Fruit fly (Drosophila melanogaster) whole organism, embryonic: ENCODE results near the gene Lon.
A peak's percentile ranks its signal among the peaks of the same experiment; 100 is the strongest.

Experiments
- Adf1 ChIP-seq: fragments of 200-800 bp; sonication (Bioruptor generic); IDR thresholded peaks from 2 replicates; pipeline ENCODE4 v1.3.6; 2022; ENCODE audit warnings: missing biosample characterization, missing genetic modification characterization
- Bteb2 ChIP-seq: fragments of 200-800 bp; sonication (Bioruptor generic); optimal IDR thresholded peaks from 2 replicates; lab custom pipeline; 2016; ENCODE audit warnings: missing biosample characterization, missing genetic modification characterization
- C15 ChIP-seq: fragments of 200-800 bp; sonication (Bioruptor generic); IDR thresholded peaks from 3 replicates; pipeline ENCODE4 v1.3.6; 2022; ENCODE audit warnings: missing biosample characterization, missing genetic modification characterization
- CG12769 ChIP-seq: fragments of 200-800 bp; sonication (Bioruptor generic); optimal IDR thresholded peaks from 2 replicates; lab custom pipeline; 2019; ENCODE audit warnings: missing biosample characterization, mild to moderate bottlenecking, missing genetic modification characterization, moderate library complexity
- CG13894 ChIP-seq: fragments of 200-800 bp; sonication (Bioruptor generic); optimal IDR thresholded peaks from 3 replicates; lab custom pipeline; 2018; ENCODE audit warnings: missing biosample characterization, mild to moderate bottlenecking, missing genetic modification characterization, moderate library complexity
- CG1529 ChIP-seq: fragments of 200-800 bp; sonication (Bioruptor generic); optimal IDR thresholded peaks from 3 replicates; lab custom pipeline; 2018; ENCODE audit warnings: missing biosample characterization, missing genetic modification characterization
- CG15479 ChIP-seq: fragments of 200-800 bp; sonication (Bioruptor generic); optimal IDR thresholded peaks from 3 replicates; lab custom pipeline; 2019; ENCODE audit warnings: missing biosample characterization, mild to moderate bottlenecking, missing genetic modification characterization, moderate library complexity
- CG16813 ChIP-seq: fragments of 200-800 bp; sonication (Bioruptor generic); IDR thresholded peaks from 3 replicates; pipeline ENCODE4 v1.3.6; 2022; ENCODE audit warnings: missing biosample characterization, missing genetic modification characterization; ENCODE audit not compliant: partially characterized antibody
- CG18011 ChIP-seq: fragments of 200-800 bp; sonication (Bioruptor generic); optimal IDR thresholded peaks from 2 replicates; lab custom pipeline; 2017; ENCODE audit warnings: missing biosample characterization, missing genetic modification characterization, mild to moderate bottlenecking, moderate library complexity, missing genotype
- CG2199 ChIP-seq: fragments of 200-800 bp; sonication (Bioruptor generic); IDR thresholded peaks from 3 replicates; pipeline ENCODE4 v1.3.6; 2022; ENCODE audit warnings: missing biosample characterization, missing genetic modification characterization
- CG2712 ChIP-seq: fragments of 200-800 bp; optimal IDR thresholded peaks from 3 replicates; lab custom pipeline; 2019; ENCODE audit warnings: missing biosample characterization, mild to moderate bottlenecking, missing genetic modification characterization, moderate library complexity
- CG31224 ChIP-seq: fragments of 200-800 bp; sonication (Bioruptor generic); IDR thresholded peaks from 2 replicates; pipeline ENCODE4 v1.3.6; 2022; ENCODE audit warnings: missing biosample characterization, missing genetic modification characterization
- CG31365 ChIP-seq: fragments of 200-800 bp; sonication (Bioruptor generic); optimal IDR thresholded peaks from 2 replicates; lab custom pipeline; 2018; ENCODE audit warnings: missing biosample characterization, mild to moderate bottlenecking, missing genetic modification characterization
- CG34224 ChIP-seq: fragments of 200-800 bp; sonication (Bioruptor generic); IDR thresholded peaks from 3 replicates; pipeline ENCODE4 v1.3.6; 2022; ENCODE audit warnings: missing biosample characterization, missing genetic modification characterization; ENCODE audit not compliant: partially characterized antibody
- CG34422 ChIP-seq: fragments of 200-800 bp; sonication (Bioruptor generic); IDR thresholded peaks from 3 replicates; pipeline ENCODE4 v1.3.6; 2022; ENCODE audit warnings: missing biosample characterization, missing genetic modification characterization
- CG8924 ChIP-seq: fragments of 200-800 bp; optimal IDR thresholded peaks from 3 replicates; lab custom pipeline; 2019; ENCODE audit warnings: missing biosample characterization, mild to moderate bottlenecking, missing genetic modification characterization, moderate library complexity
- D ChIP-seq, 2 experiments: fragments of 200-800 bp in 1 of 2; fragments of >200 bp in 1 of 2; sonication (Bioruptor generic) in 1 of 2; optimal IDR thresholded peaks; 2 replicates in 1 of 2; 3 replicates in 1 of 2; lab custom pipeline; 2017; ENCODE audit warnings: mild to moderate bottlenecking in 1 of 2, missing biosample characterization in 1 of 2, missing genetic modification characterization in 1 of 2, missing genetic modification reagents in 1 of 2
- Fer1 ChIP-seq: fragments of 200-800 bp; sonication (Bioruptor generic); optimal IDR thresholded peaks from 2 replicates; lab custom pipeline; 2017; ENCODE audit warnings: missing biosample characterization, mild to moderate bottlenecking, missing genetic modification characterization
- HLHmδ ChIP-seq: fragments of 200-800 bp; sonication (Bioruptor generic); optimal IDR thresholded peaks from 2 replicates; lab custom pipeline; 2018; ENCODE audit warnings: missing biosample characterization, mild to moderate bottlenecking, missing genetic modification characterization, moderate library complexity
- Hmx ChIP-seq: fragments of 200-800 bp; sonication (Bioruptor generic); optimal IDR thresholded peaks from 2 replicates; lab custom pipeline; 2016; ENCODE audit warnings: missing biosample characterization, missing genetic modification characterization
- Jarid2 ChIP-seq: fragments of 200-800 bp; sonication (Bioruptor generic); optimal IDR thresholded peaks from 3 replicates; lab custom pipeline; 2017; ENCODE audit warnings: mild to moderate bottlenecking, missing biosample characterization, missing genetic modification reagents, missing genetic modification characterization
- Lim3 ChIP-seq: fragments of 200-800 bp; sonication (Bioruptor generic); IDR thresholded peaks from 2 replicates; pipeline ENCODE4 v1.3.6; 2022; ENCODE audit warnings: missing biosample characterization, missing genetic modification characterization
- Med ChIP-seq: fragments of 200-800 bp; sonication (Bioruptor generic); peaks from one replicate; lab custom pipeline; 2016; ENCODE audit warnings: missing biosample characterization, missing genetic modification characterization, mild to moderate bottlenecking, inconsistent platforms, moderate library complexity
- Pdp1 ChIP-seq, 2 experiments: fragments of 200-800 bp; sonication (Bioruptor generic); optimal IDR thresholded peaks; 3 replicates each; lab custom pipeline; 2016; ENCODE audit warnings: missing biosample characterization in 2 of 2, missing genetic modification characterization in 2 of 2, mild to moderate bottlenecking in 1 of 2, moderate library complexity in 1 of 2
- Scr ChIP-seq: fragments of 200-800 bp; sonication (Bioruptor generic); IDR thresholded peaks from 2 replicates; pipeline ENCODE4 v1.3.6; 2022; ENCODE audit warnings: missing biosample characterization, missing genetic modification characterization; ENCODE audit not compliant: partially characterized antibody
- Trl ChIP-seq, 3 experiments: fragments of >200 bp in 2 of 3; fragments of 200-800 bp in 1 of 3; sonication (Bioruptor generic) in 1 of 3; optimal IDR thresholded peaks; 2 replicates in 1 of 3; 3 replicates in 2 of 3; lab custom pipeline; 2016 to 2017; ENCODE audit warnings: missing biosample characterization in 1 of 3, missing genetic modification characterization in 1 of 3
- ase ChIP-seq: fragments of 200-800 bp; sonication (Bioruptor generic); IDR thresholded peaks from 3 replicates; pipeline ENCODE4 v1.3.6; 2022; ENCODE audit warnings: missing biosample characterization, missing genetic modification characterization
- cg ChIP-seq: fragments of 200-800 bp; sonication (Bioruptor generic); optimal IDR thresholded peaks from 3 replicates; lab custom pipeline; 2019; ENCODE audit warnings: missing biosample characterization, mild to moderate bottlenecking, missing genetic modification characterization, moderate library complexity
- chinmo ChIP-seq: fragments of 200-800 bp; sonication (Bioruptor generic); IDR thresholded peaks from 4 replicates; pipeline ENCODE4 v1.3.6; 2022; ENCODE audit warnings: missing biosample characterization, missing genetic modification characterization; ENCODE audit not compliant: partially characterized antibody
- ci ChIP-seq: fragments of 200-800 bp; sonication (Bioruptor generic); IDR thresholded peaks from 3 replicates; pipeline ENCODE4 v1.3.6; 2022; ENCODE audit warnings: missing biosample characterization, missing genetic modification characterization
- crol ChIP-seq: fragments of 200-800 bp; sonication (Bioruptor generic); IDR thresholded peaks from 2 replicates; pipeline ENCODE4 v1.3.6; 2022; ENCODE audit warnings: missing biosample characterization, missing genetic modification characterization
- dmrt99B ChIP-seq: fragments of 200-800 bp; sonication (Bioruptor generic); optimal IDR thresholded peaks from 2 replicates; lab custom pipeline; 2018; ENCODE audit warnings: missing biosample characterization, mild to moderate bottlenecking, missing genetic modification characterization, moderate library complexity
- dysf ChIP-seq: fragments of 200-800 bp; sonication (Bioruptor generic); IDR thresholded peaks from 3 replicates; pipeline ENCODE4 v1.3.6; 2022; ENCODE audit warnings: missing biosample characterization, missing genetic modification characterization
- kni ChIP-seq: fragments of 200-800 bp; sonication (Bioruptor generic); optimal IDR thresholded peaks from 3 replicates; lab custom pipeline; 2017; ENCODE audit warnings: mild to moderate bottlenecking, missing biosample characterization, missing genetic modification reagents, missing genetic modification characterization
- nom ChIP-seq: fragments of 200-800 bp; sonication (Bioruptor generic); optimal IDR thresholded peaks from 2 replicates; lab custom pipeline; 2017; ENCODE audit warnings: missing biosample characterization, missing genetic modification characterization, mild to moderate bottlenecking, moderate library complexity, missing genetic modification reagents
- oc ChIP-seq: fragments of 200-800 bp; sonication (Bioruptor generic); optimal IDR thresholded peaks from 2 replicates; lab custom pipeline; 2018; ENCODE audit warnings: missing biosample characterization, mild to moderate bottlenecking, missing genetic modification characterization, moderate library complexity
- onecut ChIP-seq: fragments of 200-800 bp; sonication (Bioruptor generic); IDR thresholded peaks from 2 replicates; pipeline ENCODE4 v1.3.6; 2022; ENCODE audit warnings: missing biosample characterization, missing genetic modification characterization
- peb ChIP-seq: fragments of 200-800 bp; sonication (Bioruptor generic); IDR thresholded peaks from 2 replicates; pipeline ENCODE4 v1.3.6; 2022; ENCODE audit warnings: missing biosample characterization, missing genetic modification characterization
- sd ChIP-seq: fragments of 200-800 bp; sonication (Bioruptor generic); optimal IDR thresholded peaks from 3 replicates; lab custom pipeline; 2018; ENCODE audit warnings: missing biosample characterization, mild to moderate bottlenecking, missing genetic modification characterization, moderate library complexity
- sens ChIP-seq: fragments of 200-800 bp; sonication (Bioruptor generic); peaks from one replicate; lab custom pipeline; 2016; ENCODE audit warnings: missing biosample characterization, missing genetic modification characterization
- sna ChIP-seq: fragments of 200-800 bp; sonication (Bioruptor generic); IDR thresholded peaks from 2 replicates; pipeline ENCODE4 v1.3.6; 2022; ENCODE audit warnings: missing biosample characterization, missing genetic modification characterization; ENCODE audit not compliant: partially characterized antibody
- tll ChIP-seq, 2 experiments: fragments of 200-800 bp in 1 of 2; fragments of >200 bp in 1 of 2; sonication (Bioruptor generic) in 1 of 2; optimal IDR thresholded peaks; 2 replicates each; lab custom pipeline; 2017 to 2019; ENCODE audit warnings: missing biosample characterization in 2 of 2, missing genetic modification characterization in 2 of 2, mild to moderate bottlenecking in 1 of 2, moderate library complexity in 1 of 2
- vvl ChIP-seq: fragments of 200-800 bp; sonication (Bioruptor generic); IDR thresholded peaks from 2 replicates; pipeline ENCODE4 v1.3.6; 2022; ENCODE audit warnings: missing biosample characterization, missing genetic modification characterization
- zf30C ChIP-seq: fragments of 200-800 bp; sonication (Bioruptor generic); optimal IDR thresholded peaks from 3 replicates; lab custom pipeline; 2018; ENCODE audit warnings: missing biosample characterization, mild to moderate bottlenecking, missing genetic modification characterization

Lon gene

DNA sequence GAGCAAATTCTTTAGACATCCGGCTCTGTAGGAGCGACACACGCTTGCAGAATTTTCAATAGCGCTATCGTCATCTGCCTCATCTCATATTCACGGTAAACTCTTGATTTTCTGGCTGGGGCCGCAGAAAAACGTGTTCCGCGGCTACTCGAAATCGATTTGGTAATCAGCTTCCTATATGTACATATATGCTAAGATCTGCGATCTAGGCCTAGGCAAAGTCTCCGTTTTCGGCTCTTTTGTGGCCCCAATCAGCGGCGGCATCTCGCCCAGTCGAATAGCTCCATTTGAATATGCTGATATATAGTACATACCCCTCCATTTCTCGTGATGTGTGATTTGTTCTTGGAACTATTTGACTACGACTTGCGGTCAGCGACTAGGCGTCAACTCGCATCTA lies 49.0 kb downstream of the Lon start:
- TF ChIP-seq CG34422 (GFP tag; lab: Robert Waterston, UW) = peak; percentile 12; the same call in 1 of the 3 replicates
- TF ChIP-seq CG12769 (tag; lab: Kevin White, UChicago) = peak; percentile 45
- TF ChIP-seq CG31365 (tag; lab: Kevin White, UChicago) = no peak
- peak; percentile 24; the same call in 1 of the 2 replicates for TF ChIP-seq vvl (GFP tag; lab: Robert Waterston, UW)
- TF ChIP-seq CG31224 (GFP tag; lab: Robert Waterston, UW) = peak; percentile 73
- no peak for TF ChIP-seq C15 (GFP tag; lab: Robert Waterston, UW)
- peak; percentile 99 for TF ChIP-seq CG13894 (tag; lab: Kevin White, UChicago)
- TF ChIP-seq sd (tag; lab: Kevin White, UChicago) = peak; percentile 55
- TF ChIP-seq CG1529 (GFP tag; lab: Kevin White, UChicago) = no peak

DNA sequence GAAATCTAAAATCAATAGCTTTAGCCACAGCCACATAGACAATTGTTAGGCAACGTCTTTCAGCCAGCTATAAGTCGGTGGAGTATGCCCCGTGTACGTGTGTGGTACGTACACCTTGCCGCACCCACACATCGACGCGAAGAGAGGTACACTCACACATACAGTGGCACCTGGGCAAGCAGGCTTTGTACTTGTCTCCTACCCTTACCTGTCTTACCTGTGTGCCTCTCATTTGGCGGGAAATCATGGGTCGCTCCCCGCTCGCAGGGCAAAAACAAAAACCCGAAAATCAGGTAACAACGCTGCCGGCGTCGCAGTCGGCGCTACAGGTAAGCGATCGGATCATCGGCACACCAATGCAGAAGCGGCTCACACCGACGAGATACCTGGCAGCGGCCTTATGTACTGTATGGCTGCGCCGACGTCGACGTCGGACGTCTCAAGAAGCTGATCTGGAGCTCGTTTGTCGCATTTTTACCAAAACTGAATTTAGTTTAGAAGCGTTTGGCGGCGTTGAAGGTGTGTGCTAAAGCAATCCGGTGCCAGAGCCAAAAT lies 49.8 kb downstream of the Lon start:
- 0 out of 3 replicates have a peak, but pooled peaks have one; percentile 2 for TF ChIP-seq CG16813 (GFP tag; lab: Robert Waterston, UW)
- peak in 1 of 2 experiments; percentile 38 for TF ChIP-seq tll (GFP tag; optimal IDR thresholded peaks at IDR 0.05; lab: Kevin White, UChicago)
- TF ChIP-seq HLHmδ (GFP tag; lab: Kevin White, UChicago) = peak; percentile 37
- peak; percentile 25; the same call in 1 of the 2 replicates for TF ChIP-seq sna (GFP tag; lab: Robert Waterston, UW)
- peak; percentile 47 for TF ChIP-seq CG13894 (tag; lab: Kevin White, UChicago)
- TF ChIP-seq Fer1 (GFP tag; lab: Kevin White, UChicago) = no peak
- peak in 1 of 2 experiments; percentile 55 for TF ChIP-seq Pdp1 (GFP tag; optimal IDR thresholded peaks at IDR 0.05; lab: Kevin White, UChicago)
- TF ChIP-seq Med (GFP tag; lab: Kevin White, UChicago) = peak; percentile 84
- peak; percentile 94 for TF ChIP-seq Adf1 (GFP tag; lab: Robert Waterston, UW)
- TF ChIP-seq CG15479 = peak; percentile 44
- TF ChIP-seq sd (tag; lab: Kevin White, UChicago) = peak; percentile 34
- peak; percentile 19 for TF ChIP-seq nom
- peak; percentile 44; the same call in 1 of the 3 replicates for TF ChIP-seq CG2199 (GFP tag; lab: Robert Waterston, UW)
- no peak for TF ChIP-seq Bteb2 (GFP tag; lab: Kevin White, UChicago)
- TF ChIP-seq D (optimal IDR thresholded peaks at IDR 0.05; lab: Kevin White, UChicago) = peak; percentile 93
- TF ChIP-seq D (GFP tag; optimal IDR thresholded peaks at IDR 0.05; lab: Kevin White, UChicago) = no peak
- TF ChIP-seq dysf (GFP tag; lab: Robert Waterston, UW) = 0 out of 3 replicates have a peak, but pooled peaks have one; percentile 8
- TF ChIP-seq sens (GFP tag; lab: Kevin White, UChicago) = peak; percentile 11
- TF ChIP-seq Scr (GFP tag; lab: Robert Waterston, UW) = 0 out of 2 replicates have a peak, but pooled peaks have one; percentile 25
- peak; percentile 11 for TF ChIP-seq CG2712 (tag; lab: Kevin White, UChicago)
- peak; percentile 31 for TF ChIP-seq Jarid2 (GFP tag; lab: Kevin White, UChicago)
- no peak for TF ChIP-seq ase
- peak; percentile 16 to 34 for TF ChIP-seq Trl (optimal IDR thresholded peaks at IDR 0.05; lab: Kevin White, UChicago)
- TF ChIP-seq Trl (GFP tag; optimal IDR thresholded peaks at IDR 0.05; lab: Kevin White, UChicago) = no peak
- peak; percentile 16; the same call in 1 of the 2 replicates for TF ChIP-seq onecut
- TF ChIP-seq CG18011 (GFP tag; lab: Kevin White, UChicago) = no peak
- TF ChIP-seq cg (GFP tag; lab: Kevin White, UChicago) = peak; percentile 85
- TF ChIP-seq ci (GFP tag; lab: Robert Waterston, UW) = 0 out of 3 replicates have a peak, but pooled peaks have one; percentile 34
- TF ChIP-seq oc (tag; lab: Kevin White, UChicago) = peak; percentile 40
- TF ChIP-seq zf30C (GFP tag; lab: Kevin White, UChicago) = peak; percentile 17
- TF ChIP-seq CG12769 (tag; lab: Kevin White, UChicago) = peak; percentile 93
- peak; percentile 96 for TF ChIP-seq kni (GFP tag; lab: Kevin White, UChicago)
- TF ChIP-seq CG34224 (GFP tag; lab: Robert Waterston, UW) = peak; percentile 18; the same call in 1 of the 3 replicates
- TF ChIP-seq CG8924 (tag; lab: Kevin White, UChicago) = no peak
- TF ChIP-seq Hmx = no peak
- TF ChIP-seq peb (GFP tag; lab: Robert Waterston, UW) = no peak
- TF ChIP-seq Lim3 (GFP tag; lab: Robert Waterston, UW) = no peak
- TF ChIP-seq crol = 0 out of 2 replicates have a peak, but pooled peaks have one; percentile 30
- TF ChIP-seq dmrt99B (tag; lab: Kevin White, UChicago) = no peak
- 0 out of 4 replicates have a peak, but pooled peaks have one; percentile 64 for TF ChIP-seq chinmo
